Worm (Caenorhabditis elegans) whole organism, mixed stage, embryonic: ENCODE measurements around the gene odr-10.

ENCODE experiments used
- bed-3 ChIP-seq: fragments of 200-800 bp; sonication (Bioruptor generic); optimal IDR thresholded peaks from 3 replicates; lab custom pipeline; 2018; ENCODE audit warnings: mild to moderate bottlenecking, missing genetic modification characterization, moderate library complexity, missing compliant biosample characterization
- blmp-1 ChIP-seq: fragments of 150-350 bp; optimal IDR thresholded peaks from 2 replicates; lab custom pipeline; 2014; ENCODE audit warnings: missing biosample characterization, missing genetic modification characterization
- ceh-43 ChIP-seq: fragments of 200-800 bp; sonication (Bioruptor generic); optimal IDR thresholded peaks from 2 replicates; lab custom pipeline; 2018; ENCODE audit warnings: mild to moderate bottlenecking, missing genetic modification characterization, moderate library complexity, missing compliant biosample characterization
- ces-1 ChIP-seq: fragments of 150-350 bp; optimal IDR thresholded peaks from 2 replicates; lab custom pipeline; 2014; ENCODE audit warnings: missing biosample characterization, missing genetic modification reagents, missing genetic modification characterization
- elt-1 ChIP-seq: sonication (generic microtip); optimal IDR thresholded peaks from 2 replicates; lab custom pipeline; 2017; ENCODE audit warnings: missing genetic modification characterization, mild to moderate bottlenecking, missing compliant biosample characterization, antibody characterized with exemption, moderate library complexity, borderline replicate concordance; ENCODE audit not compliant: insufficient read depth
- nhr-2 ChIP-seq: fragments of 150-350 bp; optimal IDR thresholded peaks from 2 replicates; lab custom pipeline; 2014; ENCODE audit warnings: missing biosample characterization, missing genetic modification characterization
- nhr-237 ChIP-seq: fragments of 150-350 bp; optimal IDR thresholded peaks from 2 replicates; lab custom pipeline; 2014; ENCODE audit warnings: missing biosample characterization, missing genetic modification characterization
- nhr-76 ChIP-seq: sonication (generic microtip); optimal IDR thresholded peaks from 2 replicates; lab custom pipeline; 2017; ENCODE audit warnings: missing biosample characterization, missing genetic modification characterization
- snpc-4 ChIP-seq: fragments of 150-350 bp; optimal IDR thresholded peaks from 2 replicates; lab custom pipeline; 2014; ENCODE audit warnings: missing biosample characterization, missing genetic modification characterization
- tbx-8 ChIP-seq: fragments of 200-800 bp; sonication (Bioruptor generic); optimal IDR thresholded peaks from 2 replicates; lab custom pipeline; 2018; ENCODE audit warnings: mild to moderate bottlenecking, missing genetic modification characterization, moderate library complexity, missing compliant biosample characterization
- unc-120 ChIP-seq: sonication (generic microtip); optimal IDR thresholded peaks from 2 replicates; lab custom pipeline; 2017; ENCODE audit warnings: missing genetic modification characterization, missing compliant biosample characterization; ENCODE audit not compliant: poor library complexity, severe bottlenecking
- unc-62 ChIP-seq: fragments of 150-350 bp; optimal IDR thresholded peaks from 2 replicates; lab custom pipeline; 2014; ENCODE audit warnings: missing biosample characterization, missing genetic modification reagents, missing genetic modification characterization
- ztf-11 ChIP-seq: fragments of 150-350 bp; optimal IDR thresholded peaks from 2 replicates; lab custom pipeline; 2014; ENCODE audit warnings: missing biosample characterization, missing genetic modification characterization

DNA sequence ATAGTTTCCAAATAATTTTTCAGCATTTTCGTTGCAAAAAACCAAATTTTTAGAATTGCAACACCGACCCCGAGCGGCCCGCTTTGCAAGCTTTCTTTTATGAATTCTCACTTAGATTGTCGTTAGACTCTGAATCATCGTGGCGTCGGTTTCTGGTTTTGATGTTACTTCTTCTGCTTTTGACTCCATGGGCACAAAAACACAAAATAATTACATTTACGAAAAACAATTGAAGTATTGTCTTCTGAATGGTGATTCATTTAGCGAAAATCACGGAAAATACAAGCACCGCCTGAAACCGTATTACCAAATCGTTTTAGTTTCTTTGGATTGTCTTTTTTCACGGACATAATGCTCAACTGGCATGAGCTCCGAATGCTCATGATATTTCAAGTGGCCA is 35.3 kb upstream of the odr-10 start, which contains the start of gene pes-23:
- TF ChIP-seq elt-1 (tag; lab: Kevin White, UChicago) (no peak), snpc-4 (tag; lab: Kevin White, UChicago) (no peak), unc-120 (tag; lab: Kevin White, UChicago) (no peak), bed-3 (GFP tag; lab: Kevin White, UChicago) (no peak), unc-62 (no peak), tbx-8 (GFP tag; lab: Kevin White, UChicago) (no peak), nhr-237 (tag; lab: Kevin White, UChicago) (no peak), nhr-76 (tag; lab: Kevin White, UChicago) (no peak), ztf-11 (tag; lab: Kevin White, UChicago) (no peak), blmp-1 (no peak), ces-1 (GFP tag; lab: Kevin White, UChicago) (no peak), ceh-43 (GFP tag; lab: Kevin White, UChicago) (no peak), nhr-2 (tag; lab: Kevin White, UChicago) (no peak)
